Fruit fly (Drosophila melanogaster) whole organism, embryonic: ENCODE measurements around the gene kra.

Source experiments
- Bgb ChIP-seq: fragments of 200-800 bp; sonication (Bioruptor generic); IDR thresholded peaks from 2 replicates; pipeline ENCODE4 v1.3.6; 2022; ENCODE audit warnings: missing biosample characterization, missing genetic modification characterization; ENCODE audit not compliant: partially characterized antibody
- CG10959 ChIP-seq: fragments of 200-800 bp; sonication (Bioruptor generic); IDR thresholded peaks from 2 replicates; pipeline ENCODE4 v1.3.6; 2022; ENCODE audit warnings: missing biosample characterization, missing genetic modification characterization
- CG11398 ChIP-seq: fragments of 200-800 bp; sonication (Bioruptor generic); optimal IDR thresholded peaks from 2 replicates; lab custom pipeline; 2016; ENCODE audit warnings: missing biosample characterization, missing genetic modification characterization
- CG11723 ChIP-seq: fragments of 200-800 bp; sonication (Bioruptor generic); optimal IDR thresholded peaks from 2 replicates; lab custom pipeline; 2017; ENCODE audit warnings: missing biosample characterization, mild to moderate bottlenecking, missing genetic modification characterization
- CG12299 ChIP-seq: fragments of 200-800 bp; sonication (Bioruptor generic); optimal IDR thresholded peaks from 2 replicates; lab custom pipeline; 2018; ENCODE audit warnings: missing biosample characterization, mild to moderate bottlenecking, missing genetic modification characterization
- CG1233 ChIP-seq: fragments of 200-800 bp; sonication (Bioruptor generic); optimal IDR thresholded peaks from 4 replicates; lab custom pipeline; 2018; ENCODE audit warnings: missing biosample characterization, mild to moderate bottlenecking, missing genetic modification characterization
- CG12391 ChIP-seq: fragments of 200-800 bp; sonication (Bioruptor generic); optimal IDR thresholded peaks from 3 replicates; lab custom pipeline; 2018; ENCODE audit warnings: missing biosample characterization, mild to moderate bottlenecking, missing genetic modification characterization, moderate library complexity
- CG13424 ChIP-seq: fragments of 200-800 bp; sonication (Bioruptor generic); optimal IDR thresholded peaks from 2 replicates; lab custom pipeline; 2019; ENCODE audit warnings: missing biosample characterization, mild to moderate bottlenecking, missing genetic modification characterization, moderate library complexity
- CG14710 ChIP-seq: fragments of 200-800 bp; sonication (Bioruptor generic); optimal IDR thresholded peaks from 3 replicates; lab custom pipeline; 2019; ENCODE audit warnings: missing biosample characterization, mild to moderate bottlenecking, missing genetic modification characterization, moderate library complexity
- CG16815 ChIP-seq: fragments of 200-800 bp; sonication (Bioruptor generic); optimal IDR thresholded peaks from 3 replicates; lab custom pipeline; 2017; ENCODE audit warnings: missing biosample characterization, mild to moderate bottlenecking, missing genetic modification characterization
- CG17829 ChIP-seq: fragments of 200-800 bp; optimal IDR thresholded peaks from 2 replicates; lab custom pipeline; 2019; ENCODE audit warnings: missing biosample characterization, mild to moderate bottlenecking, missing genetic modification characterization, moderate library complexity
- CG2202 ChIP-seq: fragments of 200-800 bp; sonication (Bioruptor generic); optimal IDR thresholded peaks from 2 replicates; lab custom pipeline; 2018; ENCODE audit warnings: missing biosample characterization, mild to moderate bottlenecking, missing genetic modification characterization
- CG30020 ChIP-seq: fragments of 200-800 bp; optimal IDR thresholded peaks from 2 replicates; lab custom pipeline; 2019; ENCODE audit warnings: missing biosample characterization, mild to moderate bottlenecking, missing genetic modification characterization, moderate library complexity
- CG4820 ChIP-seq: fragments of 200-800 bp; sonication (Bioruptor generic); optimal IDR thresholded peaks from 3 replicates; lab custom pipeline; 2016; ENCODE audit warnings: missing biosample characterization, missing genetic modification characterization
- CG5953 ChIP-seq: fragments of 200-800 bp; sonication (Bioruptor generic); IDR thresholded peaks from 2 replicates; pipeline ENCODE4 v1.3.6; 2022; ENCODE audit warnings: missing biosample characterization, missing genetic modification characterization
- CG6175 ChIP-seq: fragments of 200-800 bp; sonication (Bioruptor generic); IDR thresholded peaks from 3 replicates; pipeline ENCODE4 v1.3.6; 2022; ENCODE audit warnings: missing biosample characterization, missing genetic modification characterization
- CG7745 ChIP-seq: fragments of 200-800 bp; sonication (Bioruptor generic); optimal IDR thresholded peaks from 2 replicates; lab custom pipeline; 2018; ENCODE audit warnings: missing biosample characterization, mild to moderate bottlenecking, missing genetic modification characterization, moderate library complexity
- CG8924 ChIP-seq: fragments of 200-800 bp; optimal IDR thresholded peaks from 3 replicates; lab custom pipeline; 2019; ENCODE audit warnings: missing biosample characterization, mild to moderate bottlenecking, missing genetic modification characterization, moderate library complexity
- D19A ChIP-seq: fragments of 200-800 bp; optimal IDR thresholded peaks from 3 replicates; lab custom pipeline; 2019; ENCODE audit warnings: missing biosample characterization, mild to moderate bottlenecking, missing genetic modification characterization, moderate library complexity
- Dref ChIP-seq: fragments of 200-800 bp; sonication (Bioruptor generic); IDR thresholded peaks from 2 replicates; pipeline ENCODE4 v1.3.6; 2022; ENCODE audit warnings: missing biosample characterization, missing genetic modification characterization
- Fer3 ChIP-seq: fragments of 200-800 bp; sonication (Bioruptor generic); optimal IDR thresholded peaks from 2 replicates; lab custom pipeline; 2018; ENCODE audit warnings: missing biosample characterization, mild to moderate bottlenecking, missing genetic modification characterization, moderate library complexity
- Hr3 ChIP-seq: fragments of 200-800 bp; sonication (Bioruptor generic); optimal IDR thresholded peaks from 3 replicates; lab custom pipeline; 2016; ENCODE audit warnings: missing biosample characterization, missing genetic modification characterization
- Kr ChIP-seq: fragments of 200-800 bp; sonication (Bioruptor generic); optimal IDR thresholded peaks from 2 replicates; lab custom pipeline; 2017; ENCODE audit warnings: missing biosample characterization, mild to moderate bottlenecking, missing genetic modification characterization
- Max ChIP-seq: fragments of 200-800 bp; sonication (Bioruptor generic); optimal IDR thresholded peaks from 2 replicates; lab custom pipeline; 2016; ENCODE audit warnings: missing biosample characterization, mild to moderate bottlenecking, missing genetic modification characterization
- Nf-YA ChIP-seq: fragments of 200-800 bp; sonication (Bioruptor generic); IDR thresholded peaks from 2 replicates; pipeline ENCODE4 v1.3.6; 2022; ENCODE audit warnings: missing biosample characterization, missing genetic modification characterization
- Oaz ChIP-seq: fragments of 200-800 bp; sonication (Bioruptor generic); IDR thresholded peaks from 2 replicates; pipeline ENCODE4 v1.3.6; 2022; ENCODE audit warnings: missing biosample characterization, missing genetic modification characterization
- Ravus ChIP-seq: fragments of 200-800 bp; sonication (Bioruptor generic); IDR thresholded peaks from 2 replicates; pipeline ENCODE4 v1.3.6; 2022; ENCODE audit warnings: missing biosample characterization, missing genetic modification characterization
- Xrp1 ChIP-seq: fragments of 200-800 bp; sonication (Bioruptor generic); IDR thresholded peaks from 2 replicates; pipeline ENCODE4 v1.3.6; 2022; ENCODE audit warnings: missing biosample characterization, missing genetic modification characterization
- ash1 ChIP-seq: fragments of 200-800 bp; sonication (Bioruptor generic); optimal IDR thresholded peaks from 2 replicates; lab custom pipeline; 2018; ENCODE audit warnings: missing biosample characterization, mild to moderate bottlenecking, missing genetic modification characterization
- bowl ChIP-seq: fragments of 200-800 bp; sonication (Bioruptor generic); IDR thresholded peaks from 2 replicates; pipeline ENCODE4 v1.3.6; 2022; ENCODE audit warnings: missing biosample characterization, missing genetic modification characterization
- caup ChIP-seq: fragments of 200-800 bp; sonication (Bioruptor generic); optimal IDR thresholded peaks from 3 replicates; lab custom pipeline; 2017; ENCODE audit warnings: missing biosample characterization, mild to moderate bottlenecking, missing genetic modification characterization, moderate library complexity; ENCODE audit not compliant: severe bottlenecking
- chm ChIP-seq: fragments of 200-800 bp; sonication (Bioruptor generic); IDR thresholded peaks from 2 replicates; pipeline ENCODE4 v1.3.6; 2022; ENCODE audit warnings: missing biosample characterization, missing genetic modification characterization
- dmrt99B ChIP-seq: fragments of 200-800 bp; sonication (Bioruptor generic); optimal IDR thresholded peaks from 2 replicates; lab custom pipeline; 2018; ENCODE audit warnings: missing biosample characterization, mild to moderate bottlenecking, missing genetic modification characterization, moderate library complexity
- en ChIP-seq: fragments of 200-800 bp; sonication (Bioruptor generic); optimal IDR thresholded peaks from 2 replicates; lab custom pipeline; 2016; ENCODE audit warnings: missing biosample characterization, missing genetic modification characterization
- grn ChIP-seq: fragments of 200-800 bp; sonication (Bioruptor generic); optimal IDR thresholded peaks from 3 replicates; lab custom pipeline; 2017; ENCODE audit warnings: missing biosample characterization, missing genetic modification characterization
- gt ChIP-seq: fragments of 200-800 bp; sonication (Bioruptor generic); IDR thresholded peaks from 2 replicates; pipeline ENCODE4 v1.3.6; 2022; ENCODE audit warnings: missing biosample characterization, missing genetic modification characterization
- h ChIP-seq: fragments of >200 bp; optimal IDR thresholded peaks from 2 replicates; lab custom pipeline; 2017
- ham ChIP-seq: fragments of 200-800 bp; sonication (Bioruptor generic); IDR thresholded peaks from 2 replicates; pipeline ENCODE4 v1.3.6; 2022; ENCODE audit warnings: missing biosample characterization, missing genetic modification characterization
- insv ChIP-seq, 2 experiments: fragments of 200-800 bp; sonication (Bioruptor generic); optimal IDR thresholded peaks; 3 replicates each; lab custom pipeline; 2016 to 2018; ENCODE audit warnings: missing biosample characterization in 2 of 2, missing genetic modification characterization in 2 of 2
- jigr1 ChIP-seq: fragments of 200-800 bp; sonication (Bioruptor generic); IDR thresholded peaks from 3 replicates; pipeline ENCODE4 v1.3.6; 2022; ENCODE audit warnings: missing biosample characterization, missing genetic modification characterization
- klu ChIP-seq: fragments of 200-800 bp; sonication (Bioruptor generic); IDR thresholded peaks from 2 replicates; pipeline ENCODE4 v1.3.6; 2022; ENCODE audit warnings: missing biosample characterization, missing genetic modification characterization
- lmd ChIP-seq: fragments of 200-800 bp; sonication (Bioruptor generic); IDR thresholded peaks from 2 replicates; pipeline ENCODE4 v1.3.6; 2022; ENCODE audit warnings: missing biosample characterization, missing genetic modification characterization
- peb ChIP-seq: fragments of 200-800 bp; sonication (Bioruptor generic); IDR thresholded peaks from 2 replicates; pipeline ENCODE4 v1.3.6; 2022; ENCODE audit warnings: missing biosample characterization, missing genetic modification characterization
- pfk ChIP-seq: fragments of 200-800 bp; sonication (Bioruptor generic); optimal IDR thresholded peaks from 2 replicates; lab custom pipeline; 2018; ENCODE audit warnings: missing biosample characterization, mild to moderate bottlenecking, missing genetic modification characterization, moderate library complexity
- pnt ChIP-seq: fragments of 200-800 bp; sonication (Bioruptor generic); optimal IDR thresholded peaks from 3 replicates; lab custom pipeline; 2016; ENCODE audit warnings: missing biosample characterization, missing genetic modification characterization
- pum ChIP-seq: fragments of 200-800 bp; sonication (Bioruptor generic); optimal IDR thresholded peaks from 2 replicates; lab custom pipeline; 2016; ENCODE audit warnings: missing biosample characterization, missing genetic modification characterization
- run ChIP-seq: fragments of 200-800 bp; sonication (Bioruptor generic); optimal IDR thresholded peaks from 3 replicates; lab custom pipeline; 2018; ENCODE audit warnings: missing biosample characterization, mild to moderate bottlenecking, missing genetic modification characterization
- sc ChIP-seq, 3 experiments: fragments of >200 bp in 2 of 3; fragments of 200-800 bp in 1 of 3; sonication (Bioruptor generic) in 1 of 3; optimal IDR thresholded peaks; 2 replicates in 2 of 3; 3 replicates in 1 of 3; lab custom pipeline; 2017; ENCODE audit warnings: mild to moderate bottlenecking in 1 of 3, missing biosample characterization in 1 of 3, missing genetic modification characterization in 1 of 3, missing genetic modification reagents in 1 of 3
- sna ChIP-seq: fragments of 200-800 bp; sonication (Bioruptor generic); IDR thresholded peaks from 2 replicates; pipeline ENCODE4 v1.3.6; 2022; ENCODE audit warnings: missing biosample characterization, missing genetic modification characterization; ENCODE audit not compliant: partially characterized antibody
- sob ChIP-seq: fragments of 200-800 bp; sonication (Bioruptor generic); IDR thresholded peaks from 2 replicates; pipeline ENCODE4 v1.3.6; 2022; ENCODE audit warnings: missing biosample characterization, missing genetic modification characterization
- tap ChIP-seq: fragments of 200-800 bp; optimal IDR thresholded peaks from 3 replicates; lab custom pipeline; 2019; ENCODE audit warnings: missing biosample characterization, mild to moderate bottlenecking, missing genetic modification characterization, moderate library complexity
- tin ChIP-seq: fragments of 200-800 bp; sonication (Bioruptor generic); optimal IDR thresholded peaks from 3 replicates; lab custom pipeline; 2016; ENCODE audit warnings: missing biosample characterization, missing genetic modification characterization

Gene kra

dm6 chr3R:5601044-5601523 lies at the start of gene kra, which contains the start of gene SecS (continued):
- no peak for TF ChIP-seq tap
- no peak for TF ChIP-seq run
- TF ChIP-seq Nf-YA (GFP tag; lab: Robert Waterston, UW), result no peak
- TF ChIP-seq chm, result no peak
- TF ChIP-seq tin (GFP tag; lab: Kevin White, UChicago), result peak; percentile 65
- TF ChIP-seq CG11398 (GFP tag; lab: Kevin White, UChicago), result no peak
- TF ChIP-seq D19A (tag; lab: Kevin White, UChicago), result peak; percentile 30
- no peak for TF ChIP-seq grn (GFP tag; lab: Kevin White, UChicago)
- no peak for TF ChIP-seq lmd (GFP tag; lab: Robert Waterston, UW)
- TF ChIP-seq Xrp1 (GFP tag; lab: Robert Waterston, UW), result no peak
- TF ChIP-seq CG7745 (tag; lab: Kevin White, UChicago), result no peak
- peak; percentile 52 for TF ChIP-seq pum (GFP tag; lab: Kevin White, UChicago)
- TF ChIP-seq CG2202 (tag; lab: Kevin White, UChicago), result no peak
- TF ChIP-seq CG14710 (tag; lab: Kevin White, UChicago), result peak; percentile 86
- TF ChIP-seq peb, result no peak
- no peak for TF ChIP-seq ham (GFP tag; lab: Robert Waterston, UW)
- no peak for TF ChIP-seq h (lab: Kevin White, UChicago)
- TF ChIP-seq Max (GFP tag; lab: Kevin White, UChicago), result peak; percentile 60
- TF ChIP-seq Oaz (GFP tag; lab: Robert Waterston, UW), result no peak
- peak; percentile 57 for TF ChIP-seq CG11723 (GFP tag; lab: Kevin White, UChicago)
- TF ChIP-seq klu (GFP tag; lab: Robert Waterston, UW), result no peak
- no peak for TF ChIP-seq pfk (GFP tag; lab: Kevin White, UChicago)
- peak; percentile 77 for TF ChIP-seq CG13424
- TF ChIP-seq Bgb, result no peak
- TF ChIP-seq CG5953 (GFP tag; lab: Robert Waterston, UW), result no peak
- TF ChIP-seq CG30020 (tag; lab: Kevin White, UChicago), result peak; percentile 60
- no peak for TF ChIP-seq Ravus
- peak; percentile 66 for TF ChIP-seq Hr3 (GFP tag; lab: Kevin White, UChicago)
- peak; percentile 48 for TF ChIP-seq CG8924
- TF ChIP-seq sob (GFP tag; lab: Robert Waterston, UW), result no peak
- no peak for TF ChIP-seq Kr (GFP tag; lab: Kevin White, UChicago)
- no peak for TF ChIP-seq gt (GFP tag; lab: Robert Waterston, UW)
- TF ChIP-seq CG12391 (tag; lab: Kevin White, UChicago), result peak; percentile 74
- TF ChIP-seq ash1 (GFP tag; lab: Kevin White, UChicago), result peak; percentile 20
- peak; percentile 36 for TF ChIP-seq CG1233 (GFP tag; lab: Kevin White, UChicago)
- no peak for TF ChIP-seq CG6175 (GFP tag; lab: Robert Waterston, UW)
- TF ChIP-seq CG4820, result peak; percentile 57
- peak; percentile 43 for TF ChIP-seq CG12299 (tag; lab: Kevin White, UChicago)
- peak; percentile 57 for TF ChIP-seq Fer3
- TF ChIP-seq CG17829 (tag; lab: Kevin White, UChicago), result peak; percentile 67
- peak; percentile 23 for TF ChIP-seq CG16815 (GFP tag; lab: Kevin White, UChicago)
- TF ChIP-seq dmrt99B, result no peak
- no peak for TF ChIP-seq jigr1 (GFP tag; lab: Robert Waterston, UW)
- no peak for TF ChIP-seq Dref (GFP tag; lab: Robert Waterston, UW)
- no peak for TF ChIP-seq sc (optimal IDR thresholded peaks at IDR 0.05; lab: Kevin White, UChicago)
- TF ChIP-seq sc (GFP tag; optimal IDR thresholded peaks at IDR 0.05; lab: Kevin White, UChicago), result no peak
- no peak for TF ChIP-seq bowl (GFP tag; lab: Robert Waterston, UW)
- peak; percentile 21 for TF ChIP-seq pnt (GFP tag; lab: Kevin White, UChicago)
- TF ChIP-seq sna (GFP tag; lab: Robert Waterston, UW), result no peak
- peak in 1 of 2 experiments; percentile 44 for TF ChIP-seq insv (GFP tag; optimal IDR thresholded peaks at IDR 0.05; lab: Kevin White, UChicago)
- peak; percentile 54 for TF ChIP-seq caup
- TF ChIP-seq en (GFP tag; lab: Kevin White, UChicago), result no peak
- no peak for TF ChIP-seq CG10959 (GFP tag; lab: Robert Waterston, UW)
